Worm (Caenorhabditis elegans) whole organism, early embryonic: Measurements from ENCODE around the gene sqv-1.

Experiments
- F13C5.2 ChIP-seq: sonication (generic microtip); optimal IDR thresholded peaks from 2 replicates; lab custom pipeline; 2017; ENCODE audit warnings: mild to moderate bottlenecking, missing genetic modification characterization, inconsistent platforms, missing compliant biosample characterization
- ama-1 ChIP-seq: fragments of 150-350 bp; optimal IDR thresholded peaks from 2 replicates; lab custom pipeline; 2014
- ceh-13 ChIP-seq: fragments of 200-800 bp; sonication (Bioruptor generic); optimal IDR thresholded peaks from 2 replicates; lab custom pipeline; 2018; ENCODE audit warnings: mild to moderate bottlenecking, missing genetic modification characterization, missing compliant biosample characterization
- hmbx-1 ChIP-seq: sonication (generic microtip); optimal IDR thresholded peaks from 2 replicates; lab custom pipeline; 2016; ENCODE audit warnings: mild to moderate bottlenecking, missing genetic modification characterization, missing compliant biosample characterization
- hmg-4 ChIP-seq: fragments of 200-800 bp; sonication (Bioruptor generic); optimal IDR thresholded peaks from 2 replicates; lab custom pipeline; 2018; ENCODE audit warnings: mild to moderate bottlenecking, missing genetic modification characterization, missing compliant biosample characterization
- hnd-1 ChIP-seq: sonication (generic microtip); optimal IDR thresholded peaks from 2 replicates; lab custom pipeline; 2016; ENCODE audit warnings: missing genetic modification characterization, missing compliant biosample characterization
- tbx-11 ChIP-seq: fragments of 200-800 bp; sonication (Bioruptor generic); IDR thresholded peaks from 2 replicates; pipeline ENCODE4 v1.3.6; 2022; ENCODE audit warnings: missing genetic modification characterization, missing compliant biosample characterization
- tbx-37 ChIP-seq: fragments of 200-800 bp; sonication (Bioruptor generic); conservative IDR thresholded peaks from 2 replicates; pipeline ENCODE4 v1.3.6; 2022; ENCODE audit warnings: missing genetic modification reagents, missing genetic modification characterization, missing compliant biosample characterization

DNA sequence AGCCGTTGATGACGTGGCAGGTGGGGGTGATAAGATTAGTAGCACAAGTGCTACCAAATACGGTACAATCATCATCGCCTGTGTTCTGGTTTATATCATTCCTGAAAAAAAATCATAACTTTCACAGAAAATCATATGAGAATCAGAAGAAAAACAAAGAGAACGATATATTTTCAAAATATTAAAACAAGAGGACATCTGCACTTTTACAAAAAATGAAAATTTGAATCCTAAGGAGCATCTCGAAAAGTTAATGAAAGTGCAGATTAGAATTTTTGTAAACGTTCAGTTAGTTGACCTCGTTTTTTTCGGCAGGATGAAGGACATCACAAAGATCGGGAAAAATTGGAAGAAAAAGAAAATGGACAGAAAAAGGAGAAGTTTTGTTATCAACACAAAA lies 48.1 kb upstream of the sqv-1 start, which contains the start of gene F35H10.10:
- TF ChIP-seq hnd-1 (tag; lab: Kevin White, UChicago) (no peak), ama-1 (no peak), tbx-11 (GFP tag; lab: Robert Waterston, UW) (no peak), hmbx-1 (tag; lab: Kevin White, UChicago) (no peak), F13C5.2 (tag; lab: Kevin White, UChicago) (no peak), hmg-4 (GFP tag; lab: Kevin White, UChicago) (no peak), tbx-37 (GFP tag; lab: Robert Waterston, UW) (no peak), ceh-13 (no peak)
